Fruit fly (Drosophila melanogaster): ENCODE data around the gene Mcm6.
A peak's percentile ranks its signal among the peaks of the same experiment; 100 is the strongest.

Gene Mcm6

dm6 chrX:6656626-6657558, 17.3 kb upstream of the Mcm6 start (continued):
- TF ChIP-seq CG14014 (GFP tag; IDR thresholded peaks at IDR 0.05) (peak; percentile 45; the same call in 1 of the 2 replicates), CG2875 (GFP tag; optimal IDR thresholded peaks at IDR 0.05) (no peak), Drgx (GFP tag; IDR thresholded peaks at IDR 0.05) (peak; percentile 44; the same call in 1 of the 2 replicates), Trl (optimal IDR thresholded peaks at IDR 0.05) (peak; percentile 58 to 75), Trl (GFP tag; optimal IDR thresholded peaks at IDR 0.05) (no peak), CG11560 (tag; IDR thresholded peaks at IDR 0.05) (no peak), Neu2 (GFP tag; optimal IDR thresholded peaks at IDR 0.05; ENCODE audit: borderline replicate concordance) (no peak), CG4404 (GFP tag; IDR thresholded peaks at IDR 0.05) (0 out of 2 replicates have a peak, but pooled peaks have one; percentile 6), CG8478 (optimal IDR thresholded peaks at IDR 0.05) (no peak), CG11247 (GFP tag; IDR thresholded peaks at IDR 0.05) (no peak), amos (GFP tag; IDR thresholded peaks at IDR 0.05; ENCODE audit: partially characterized antibody) (no peak), CG9817 (tag; optimal IDR thresholded peaks at IDR 0.05) (peak; percentile 37), Pdp1 (GFP tag; optimal IDR thresholded peaks at IDR 0.05) (peak in 1 of 2 experiments; percentile 82), odd (GFP tag; optimal IDR thresholded peaks at IDR 0.05) (peak; percentile 36), Abd-B (GFP tag; optimal IDR thresholded peaks at IDR 0.05) (no peak), p53 (GFP tag; optimal IDR thresholded peaks at IDR 0.05) (no peak), CG13296 (GFP tag; optimal IDR thresholded peaks at IDR 0.05) (peak; percentile 65), sug (tag; optimal IDR thresholded peaks at IDR 0.05) (peak; percentile 61), Adf1 (GFP tag; IDR thresholded peaks at IDR 0.05) (peak; percentile 18; the same call in 1 of the 2 replicates), Hr3 (GFP tag; optimal IDR thresholded peaks at IDR 0.05) (peak; percentile 10), D19A (tag; optimal IDR thresholded peaks at IDR 0.05) (peak; percentile 42), CG8359 (GFP tag; optimal IDR thresholded peaks at IDR 0.05; ENCODE audit: borderline replicate concordance) (no peak), CG2889 (GFP tag; IDR thresholded peaks at IDR 0.05) (no peak), oc (tag; optimal IDR thresholded peaks at IDR 0.05) (no peak), CG3407 (GFP tag; optimal IDR thresholded peaks at IDR 0.05) (no peak), unc-4 (GFP tag; IDR thresholded peaks at IDR 0.05; ENCODE audit: partially characterized antibody) (no peak), CG13624 (GFP tag; optimal IDR thresholded peaks at IDR 0.05) (no peak), CG9609 (GFP tag; optimal IDR thresholded peaks at IDR 0.05) (no peak), lmd (GFP tag; IDR thresholded peaks at IDR 0.05) (peak; percentile 49; the same call in 1 of the 2 replicates), tll (GFP tag; optimal IDR thresholded peaks at IDR 0.05) (peak in 1 of 2 experiments; percentile 38), CG3281 (GFP tag; optimal IDR thresholded peaks at IDR 0.05) (peak; percentile 54), sna (GFP tag; IDR thresholded peaks at IDR 0.05; ENCODE audit: partially characterized antibody) (no peak), onecut (GFP tag; IDR thresholded peaks at IDR 0.05) (peak; percentile 28; the same call in 1 of the 2 replicates), TFAM (GFP tag; optimal IDR thresholded peaks at IDR 0.05) (no peak), sob (GFP tag; IDR thresholded peaks at IDR 0.05) (no peak; the same call in 1 of the 2 replicates), row (GFP tag; IDR thresholded peaks at IDR 0.05) (peak; percentile 96), fd102C (GFP tag; optimal IDR thresholded peaks at IDR 0.05) (no peak), CG12236 (GFP tag; optimal IDR thresholded peaks at IDR 0.05) (no peak), sens (GFP tag) (peak; percentile 31), cas (GFP tag; IDR thresholded peaks at IDR 0.05) (no peak), ind (GFP tag; optimal IDR thresholded peaks at IDR 0.05) (no peak), CG2120 (GFP tag; optimal IDR thresholded peaks at IDR 0.05) (peak; percentile 33), Sox100B (GFP tag; optimal IDR thresholded peaks at IDR 0.05) (peak; percentile 22), CG31441 (GFP tag; IDR thresholded peaks at IDR 0.05) (peak; percentile 57; the same call in 1 of the 2 replicates), CG9437 (GFP tag; optimal IDR thresholded peaks at IDR 0.05) (peak; percentile 4), CG2199 (GFP tag; IDR thresholded peaks at IDR 0.05) (no peak), Nf-YB (GFP tag; optimal IDR thresholded peaks at IDR 0.05) (peak; percentile 33), Eip74EF (GFP tag; optimal IDR thresholded peaks at IDR 0.05) (peak in 1 of 2 experiments; percentile 63)
